Worm (Caenorhabditis elegans): Measurements from ENCODE around the gene spp-20.

ce11 chrV:6520385-6521080, 37.5 kb downstream of the spp-20 start, which contains the start of the genes F46E10.2 and F46E10.18:
- no peak for TF ChIP-seq ceh-82 (tag; optimal IDR thresholded peaks at IDR 0.05)
- no peak for TF ChIP-seq mdl-1 (tag; optimal IDR thresholded peaks at IDR 0.05)
- no peak for TF ChIP-seq Y116A8C.19 (tag; optimal IDR thresholded peaks at IDR 0.05; ENCODE audit: borderline replicate concordance)
- TF ChIP-seq unc-130 (tag; optimal IDR thresholded peaks at IDR 0.05), result no peak
- no peak for TF ChIP-seq ceh-88 (GFP tag; IDR thresholded peaks at IDR 0.05)
- TF ChIP-seq blmp-1 (tag; optimal IDR thresholded peaks at IDR 0.05), result no peak
- TF ChIP-seq isw-1 (GFP tag; IDR thresholded peaks at IDR 0.05), result no peak
- no peak for TF ChIP-seq aly-2 (tag; optimal IDR thresholded peaks at IDR 0.05)
- TF ChIP-seq irx-1 (tag; optimal IDR thresholded peaks at IDR 0.05), result no peak
- TF ChIP-seq elt-2 (tag; optimal IDR thresholded peaks at IDR 0.05), result no peak
- TF ChIP-seq nhr-47 (tag; optimal IDR thresholded peaks at IDR 0.05), result no peak

All from whole organism, L1 larva.